Worm (Caenorhabditis elegans) whole organism, midembryonic: Measurements from ENCODE around the gene alh-1.

Experiments used
- T22C8.4 ChIP-seq: fragments of 200-800 bp; sonication (Bioruptor generic); IDR thresholded peaks from 2 replicates; pipeline ENCODE4 v1.3.6; 2022; ENCODE audit warnings: missing genetic modification characterization, missing compliant biosample characterization
- cog-1 ChIP-seq: sonication (generic microtip); optimal IDR thresholded peaks from 2 replicates; lab custom pipeline; 2016; ENCODE audit warnings: missing genetic modification characterization, missing compliant biosample characterization
- flt-1 ChIP-seq: fragments of 200-800 bp; sonication (Bioruptor generic); IDR thresholded peaks from 2 replicates; pipeline ENCODE4 v1.3.6; 2022; ENCODE audit warnings: missing genetic modification characterization, missing compliant biosample characterization
- klf-2 ChIP-seq: fragments of 200-800 bp; sonication (Bioruptor generic); conservative IDR thresholded peaks from 2 replicates; pipeline ENCODE4 v1.3.6; 2022; ENCODE audit warnings: missing genetic modification reagents, missing genetic modification characterization, missing compliant biosample characterization
- ref-1 ChIP-seq: fragments of 200-800 bp; sonication (Bioruptor generic); conservative IDR thresholded peaks from 2 replicates; pipeline ENCODE4 v1.3.6; 2022; ENCODE audit warnings: missing genetic modification reagents, missing genetic modification characterization, missing compliant biosample characterization
- tab-1 ChIP-seq: fragments of 200-800 bp; sonication (Bioruptor generic); IDR thresholded peaks from 2 replicates; pipeline ENCODE4 v1.3.6; 2022; ENCODE audit warnings: missing genetic modification characterization, missing compliant biosample characterization
- ztf-23 ChIP-seq: fragments of 200-800 bp; sonication (Bioruptor generic); IDR thresholded peaks from 2 replicates; pipeline ENCODE4 v1.3.6; 2022; ENCODE audit warnings: missing genetic modification reagents, missing genetic modification characterization, missing compliant biosample characterization
- ztf-29 ChIP-seq: fragments of 200-800 bp; sonication (Bioruptor generic); IDR thresholded peaks from 2 replicates; pipeline ENCODE4 v1.3.6; 2022; ENCODE audit warnings: missing genetic modification reagents, missing genetic modification characterization, missing compliant biosample characterization

- TF ChIP-seq flt-1 (GFP tag; lab: Robert Waterston, UW) = no peak
- no peak for TF ChIP-seq ztf-29 (GFP tag; lab: Robert Waterston, UW)
- no peak for TF ChIP-seq tab-1 (GFP tag; lab: Robert Waterston, UW)
- TF ChIP-seq T22C8.4 (GFP tag; lab: Robert Waterston, UW) = no peak
- TF ChIP-seq cog-1 (tag; lab: Kevin White, UChicago) = no peak
- no peak for TF ChIP-seq klf-2 (GFP tag; lab: Robert Waterston, UW)
- no peak for TF ChIP-seq ref-1 (GFP tag; lab: Robert Waterston, UW)
- TF ChIP-seq ztf-23 (GFP tag; lab: Robert Waterston, UW) = no peak
These were observed at the start of gene alh-1 for ce11 chrIII:5077150-5077814.
